Fruit fly (Drosophila melanogaster) whole organism, adult: Measurements from ENCODE around the gene CG10602.

Source experiments
- CG11617 ChIP-seq: fragments of 200-800 bp; sonication (Bioruptor generic); optimal IDR thresholded peaks from 2 replicates; lab custom pipeline; 2017; ENCODE audit warnings: mild to moderate bottlenecking, missing biosample characterization, missing genetic modification reagents, missing genetic modification characterization
- CG12768 ChIP-seq: fragments of 200-800 bp; sonication (Bioruptor generic); optimal IDR thresholded peaks from 2 replicates; lab custom pipeline; 2017; ENCODE audit warnings: missing biosample characterization, missing genetic modification characterization, mild to moderate bottlenecking, moderate library complexity, missing genetic modification reagents
- CG14711 ChIP-seq: fragments of 200-800 bp; sonication (Bioruptor generic); optimal IDR thresholded peaks from 2 replicates; lab custom pipeline; 2018; ENCODE audit warnings: missing biosample characterization, mild to moderate bottlenecking, missing genetic modification characterization, moderate library complexity
- CG1620 ChIP-seq: fragments of 200-800 bp; sonication (Bioruptor generic); optimal IDR thresholded peaks from 2 replicates; lab custom pipeline; 2016; ENCODE audit warnings: missing biosample characterization, missing genetic modification characterization
- CG5204 ChIP-seq: fragments of 200-800 bp; sonication (Bioruptor generic); optimal IDR thresholded peaks from 2 replicates; lab custom pipeline; 2016; ENCODE audit warnings: missing biosample characterization, missing genetic modification characterization
- Clk ChIP-seq: fragments of 200-800 bp; sonication (Bioruptor generic); optimal IDR thresholded peaks from 2 replicates; lab custom pipeline; 2017; ENCODE audit warnings: missing biosample characterization, missing genetic modification characterization
- Crg-1 ChIP-seq: fragments of 200-800 bp; sonication (Bioruptor generic); optimal IDR thresholded peaks from 2 replicates; lab custom pipeline; 2016; ENCODE audit warnings: missing biosample characterization, missing genetic modification characterization
- Hr96 ChIP-seq: fragments of 200-800 bp; sonication (Bioruptor generic); optimal IDR thresholded peaks from 2 replicates; lab custom pipeline; 2016; ENCODE audit warnings: missing biosample characterization, missing genetic modification characterization
- Mnt ChIP-seq: fragments of 200-800 bp; sonication (Bioruptor generic); optimal IDR thresholded peaks from 2 replicates; lab custom pipeline; 2016; ENCODE audit warnings: missing biosample characterization, mild to moderate bottlenecking, missing genetic modification characterization
- cic ChIP-seq: fragments of 200-800 bp; sonication (Bioruptor generic); optimal IDR thresholded peaks from 2 replicates; lab custom pipeline; 2017; ENCODE audit warnings: missing biosample characterization, mild to moderate bottlenecking, missing genetic modification characterization, moderate library complexity
- kay ChIP-seq: fragments of 200-800 bp; sonication (Bioruptor generic); peaks from one replicate; lab custom pipeline; 2016; ENCODE audit warnings: missing biosample characterization, missing genetic modification characterization, borderline replicate concordance
- pad ChIP-seq: fragments of 200-800 bp; sonication (Bioruptor generic); optimal IDR thresholded peaks from 3 replicates; lab custom pipeline; 2017; ENCODE audit warnings: missing biosample characterization, missing genetic modification characterization, mild to moderate bottlenecking, moderate library complexity, missing genetic modification reagents
- toe ChIP-seq: fragments of 200-800 bp; sonication (Bioruptor generic); optimal IDR thresholded peaks from 2 replicates; lab custom pipeline; 2016; ENCODE audit warnings: missing biosample characterization, missing genetic modification characterization

DNA sequence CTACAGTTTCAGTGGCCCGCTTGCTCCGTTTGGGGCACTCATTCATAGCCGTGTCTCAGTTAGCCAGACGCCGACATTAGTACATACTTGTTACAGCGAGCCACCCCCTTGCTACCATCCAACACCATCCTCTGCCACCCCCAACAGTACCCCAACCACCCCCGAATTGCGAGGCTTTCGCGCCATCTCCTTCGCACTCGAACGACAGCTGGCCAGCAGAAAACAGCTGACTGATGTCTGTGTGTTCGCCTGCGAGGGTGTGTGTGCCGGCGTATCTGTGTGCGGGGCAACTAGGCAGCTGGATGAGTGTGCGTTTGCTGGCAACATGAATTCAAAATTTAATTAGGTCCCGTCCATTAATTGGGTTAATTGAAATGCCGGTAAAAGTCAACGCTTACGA lies 23.7 kb upstream of the CG10602 start:
- no peak for TF ChIP-seq CG14711
- no peak for TF ChIP-seq CG5204 (GFP tag; lab: Kevin White, UChicago)
- TF ChIP-seq kay (GFP tag; lab: Kevin White, UChicago) = no peak
- TF ChIP-seq Clk = no peak
- no peak for TF ChIP-seq toe (GFP tag; lab: Kevin White, UChicago)
- TF ChIP-seq cic (GFP tag; lab: Kevin White, UChicago) = no peak
- no peak for TF ChIP-seq CG12768
- TF ChIP-seq Hr96 (GFP tag; lab: Kevin White, UChicago) = no peak
- TF ChIP-seq Crg-1 (GFP tag; lab: Kevin White, UChicago) = no peak
- TF ChIP-seq Mnt (GFP tag; lab: Kevin White, UChicago) = no peak
- no peak for TF ChIP-seq CG11617 (GFP tag; lab: Kevin White, UChicago)
- TF ChIP-seq CG1620 = no peak
- TF ChIP-seq pad (GFP tag; lab: Kevin White, UChicago) = no peak
